Worm (Caenorhabditis elegans) whole organism, midembryonic: Measurements from ENCODE around the gene clh-6.
"Not testable (repeated sequence)": the region's sequence is repeated elsewhere in the genome, so short reads cannot be mapped to it uniquely, and the experiment has no call there.

ENCODE experiments used
- T22C8.4 ChIP-seq: fragments of 200-800 bp; sonication (Bioruptor generic); IDR thresholded peaks from 2 replicates; pipeline ENCODE4 v1.3.6; 2022; ENCODE audit warnings: missing genetic modification characterization, missing compliant biosample characterization
- cog-1 ChIP-seq: sonication (generic microtip); optimal IDR thresholded peaks from 2 replicates; lab custom pipeline; 2016; ENCODE audit warnings: missing genetic modification characterization, missing compliant biosample characterization
- flt-1 ChIP-seq: fragments of 200-800 bp; sonication (Bioruptor generic); IDR thresholded peaks from 2 replicates; pipeline ENCODE4 v1.3.6; 2022; ENCODE audit warnings: missing genetic modification characterization, missing compliant biosample characterization
- klf-2 ChIP-seq: fragments of 200-800 bp; sonication (Bioruptor generic); conservative IDR thresholded peaks from 2 replicates; pipeline ENCODE4 v1.3.6; 2022; ENCODE audit warnings: missing genetic modification reagents, missing genetic modification characterization, missing compliant biosample characterization
- med-1 ChIP-seq: sonication (generic microtip); optimal IDR thresholded peaks from 2 replicates; lab custom pipeline; 2017; ENCODE audit warnings: missing genetic modification characterization, mild to moderate bottlenecking, missing compliant biosample characterization, antibody characterized with exemption, missing genetic modification reagents; ENCODE audit not compliant: insufficient read depth
- ref-1 ChIP-seq: fragments of 200-800 bp; sonication (Bioruptor generic); conservative IDR thresholded peaks from 2 replicates; pipeline ENCODE4 v1.3.6; 2022; ENCODE audit warnings: missing genetic modification reagents, missing genetic modification characterization, missing compliant biosample characterization
- tab-1 ChIP-seq: fragments of 200-800 bp; sonication (Bioruptor generic); IDR thresholded peaks from 2 replicates; pipeline ENCODE4 v1.3.6; 2022; ENCODE audit warnings: missing genetic modification characterization, missing compliant biosample characterization
- ztf-23 ChIP-seq: fragments of 200-800 bp; sonication (Bioruptor generic); IDR thresholded peaks from 2 replicates; pipeline ENCODE4 v1.3.6; 2022; ENCODE audit warnings: missing genetic modification reagents, missing genetic modification characterization, missing compliant biosample characterization
- ztf-29 ChIP-seq: fragments of 200-800 bp; sonication (Bioruptor generic); IDR thresholded peaks from 2 replicates; pipeline ENCODE4 v1.3.6; 2022; ENCODE audit warnings: missing genetic modification reagents, missing genetic modification characterization, missing compliant biosample characterization

Gene clh-6

DNA sequence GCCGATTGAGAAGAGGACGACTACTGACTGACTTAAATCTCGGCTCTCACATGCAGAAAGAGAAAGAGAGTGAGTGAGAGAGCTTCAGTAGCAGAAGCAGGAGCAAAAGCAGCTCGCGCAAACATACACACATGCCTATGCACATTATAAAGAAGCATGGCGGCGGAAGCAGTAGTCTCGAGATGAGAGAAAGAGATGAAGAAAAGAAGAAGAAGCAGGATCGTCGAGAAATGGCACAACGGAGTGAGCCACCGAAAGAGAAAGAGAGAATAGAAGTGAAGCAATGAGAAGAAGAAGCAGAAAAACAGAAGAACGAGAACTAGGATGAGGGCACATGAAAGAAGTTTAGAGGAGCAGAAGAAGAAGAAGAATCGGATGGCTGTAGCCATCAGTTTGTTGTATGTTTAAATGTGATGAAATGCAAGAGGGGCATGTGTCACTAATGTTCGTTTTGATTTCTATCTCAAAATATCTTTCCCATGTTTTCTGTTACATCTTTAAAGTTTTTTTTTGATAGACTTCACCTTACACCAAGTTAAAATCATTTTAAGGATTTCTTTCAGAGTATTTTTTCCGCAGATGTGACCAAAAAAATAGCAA is 36.2 kb downstream of the clh-6 start:
- TF ChIP-seq ref-1 (GFP tag; lab: Robert Waterston, UW): no peak
- no peak for TF ChIP-seq cog-1 (tag; lab: Kevin White, UChicago)
- TF ChIP-seq klf-2 (GFP tag; lab: Robert Waterston, UW): no peak
- TF ChIP-seq ztf-29 (GFP tag; lab: Robert Waterston, UW): no peak
- TF ChIP-seq ztf-23 (GFP tag; lab: Robert Waterston, UW): no peak
- TF ChIP-seq T22C8.4 (GFP tag; lab: Robert Waterston, UW): no peak
- TF ChIP-seq med-1: no peak
- no peak for TF ChIP-seq tab-1 (GFP tag; lab: Robert Waterston, UW)
- no peak for TF ChIP-seq flt-1 (GFP tag; lab: Robert Waterston, UW)

DNA sequence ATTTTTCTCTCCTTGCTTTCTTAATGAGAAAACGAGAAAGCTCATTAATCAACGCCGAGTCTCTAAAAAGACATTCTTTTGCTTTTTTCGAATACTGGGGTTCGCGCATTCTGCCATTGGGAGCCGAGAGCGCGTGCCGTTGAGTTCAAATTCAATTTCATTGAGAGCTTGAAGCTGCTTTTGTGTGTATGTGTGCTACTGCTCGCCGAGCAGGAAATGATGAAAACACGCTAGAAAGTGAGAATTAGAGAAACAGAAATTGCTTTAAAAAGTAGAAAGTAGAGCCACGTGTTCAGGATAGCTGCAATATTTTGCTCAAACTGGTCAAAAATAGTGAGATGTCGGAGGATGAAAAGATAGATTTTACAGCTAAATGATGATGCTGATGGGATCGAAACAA is 37.5 kb downstream of the clh-6 start:
- TF ChIP-seq ref-1 (GFP tag; lab: Robert Waterston, UW) (no peak), T22C8.4 (GFP tag; lab: Robert Waterston, UW) (no peak), ztf-29 (GFP tag; lab: Robert Waterston, UW) (no peak), med-1 (no peak), flt-1 (GFP tag; lab: Robert Waterston, UW) (no peak), tab-1 (GFP tag; lab: Robert Waterston, UW) (no peak)

- peak; percentile 30; the same call in 1 of the 2 replicates for TF ChIP-seq tab-1 (GFP tag; lab: Robert Waterston, UW)
- TF ChIP-seq T22C8.4 (GFP tag; lab: Robert Waterston, UW): no peak
Measured at ce11 chrV:12024273-12024672, 38.9 kb downstream of the clh-6 start.

DNA sequence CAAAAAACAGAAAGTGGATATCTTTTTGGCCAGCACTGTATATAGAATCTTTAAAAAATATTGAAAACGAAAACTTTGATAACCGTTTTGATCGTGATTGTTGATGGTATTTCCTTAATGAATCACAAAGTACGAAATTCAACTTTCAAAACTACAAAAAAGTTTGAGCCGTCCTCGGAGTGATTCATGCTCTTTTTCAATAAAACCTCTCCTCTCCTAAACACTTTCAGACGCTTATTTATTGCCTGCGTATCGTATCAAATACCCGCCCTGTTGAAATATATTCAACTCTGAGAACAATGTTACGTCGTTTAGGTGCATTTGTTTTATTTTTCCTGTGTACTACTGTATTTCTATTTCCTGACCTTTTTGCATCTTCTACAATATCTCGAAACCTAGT is 42.2 kb downstream of the clh-6 start:
- TF ChIP-seq cog-1 (tag; lab: Kevin White, UChicago) (no peak), med-1 (no peak), tab-1 (GFP tag; lab: Robert Waterston, UW) (no peak), klf-2 (GFP tag; lab: Robert Waterston, UW) (no peak), ztf-23 (GFP tag; lab: Robert Waterston, UW) (no peak)

ce11 chrV:12020026-12020425 is 43.1 kb downstream of the clh-6 start, which contains the start of gene F10C2.3:
Gene F10C2.3, plus strand, starts transcription at chrV:12020326.
- not testable (repeated sequence) for TF ChIP-seq ref-1, T22C8.4, klf-2 (GFP tag; lab: Robert Waterston, UW)

DNA sequence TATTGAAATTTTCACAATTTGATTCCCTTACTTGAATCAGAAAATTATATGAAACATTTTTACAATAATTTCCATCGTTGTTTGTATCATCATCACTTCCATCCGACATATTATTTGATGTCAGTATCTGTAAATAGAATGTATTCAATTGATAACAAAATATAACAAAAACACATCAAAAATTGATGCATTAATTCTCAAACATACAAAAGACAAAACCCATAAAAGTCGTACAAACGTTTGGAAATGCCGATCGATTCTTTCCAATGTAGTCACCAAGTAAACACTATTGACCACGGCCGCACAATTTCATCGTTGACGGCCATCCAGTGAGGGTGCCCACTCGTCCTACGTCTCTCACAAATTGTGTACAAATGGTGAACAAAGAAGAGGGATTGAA is 49.9 kb downstream of the clh-6 start, which contains the start of gene add-2:
TSS of gene add-2 (minus strand) at position 109 of the 400 bp plus-strand sequence.
- TF ChIP-seq cog-1 (tag; lab: Kevin White, UChicago) (no peak), ztf-29 (GFP tag; lab: Robert Waterston, UW) (no peak), ref-1 (GFP tag; lab: Robert Waterston, UW) (no peak), ztf-23 (GFP tag; lab: Robert Waterston, UW) (no peak), klf-2 (GFP tag; lab: Robert Waterston, UW) (no peak), tab-1 (GFP tag; lab: Robert Waterston, UW) (no peak), flt-1 (GFP tag; lab: Robert Waterston, UW) (no peak), med-1 (no peak), T22C8.4 (GFP tag; lab: Robert Waterston, UW) (no peak)

- no peak for TF ChIP-seq flt-1 (GFP tag; lab: Robert Waterston, UW)
Measured at ce11 chrV:12011686-12012085, 51.5 kb downstream of the clh-6 start.
